Fruit fly (Drosophila melanogaster) S2 (cell line): Measurements from ENCODE around the gene RabX4.

Experiments
- CG8478 ChIP-seq: fragments of >200 bp; optimal IDR thresholded peaks from 2 replicates; lab custom pipeline; 2018
- CTCF ChIP-seq, 2 experiments: fragments of >200 bp; optimal IDR thresholded peaks; 2 replicates each; lab custom pipeline; 2018

dm6 chr3R:24805048-24805447 is 23.2 kb downstream of the RabX4 start, which contains the start of gene polybromo:
- TF ChIP-seq CG8478 (lab: Kevin White, UChicago) (no peak), CTCF (optimal IDR thresholded peaks at IDR 0.05; lab: Kevin White, UChicago) (no peak)
